Worm (Caenorhabditis elegans) whole organism, L4 larva: ENCODE data around the gene Y54G2A.77.
"Not testable (repeated sequence)": the region's sequence is repeated elsewhere in the genome, so short reads cannot be mapped to it uniquely, and the experiment has no call there.

ENCODE experiments used
- aly-2 ChIP-seq: sonication (generic microtip); optimal IDR thresholded peaks from 2 replicates; lab custom pipeline; 2018; ENCODE audit warnings: missing biosample characterization, missing genetic modification characterization
- arid-1 ChIP-seq: fragments of 200-800 bp; sonication (Bioruptor generic); conservative IDR thresholded peaks from 2 replicates; pipeline ENCODE4 v1.3.6; 2022; ENCODE audit warnings: missing genetic modification reagents, missing genetic modification characterization, missing compliant biosample characterization
- ceh-20 ChIP-seq: fragments of 200-800 bp; sonication (Bioruptor generic); IDR thresholded peaks from 2 replicates; pipeline ENCODE4 v1.3.6; 2022; ENCODE audit warnings: missing genetic modification reagents, missing genetic modification characterization, missing compliant biosample characterization
- ceh-28 ChIP-seq: fragments of 150-350 bp; optimal IDR thresholded peaks from 2 replicates; lab custom pipeline; 2014; ENCODE audit warnings: missing biosample characterization, missing genetic modification reagents, missing genetic modification characterization
- daf-19 ChIP-seq: fragments of 200-800 bp; sonication (Bioruptor generic); conservative IDR thresholded peaks from 2 replicates; pipeline ENCODE4 v1.3.6; 2022; ENCODE audit warnings: missing genetic modification characterization, missing compliant biosample characterization
- fos-1 ChIP-seq: fragments of 150-350 bp; optimal IDR thresholded peaks from 2 replicates; lab custom pipeline; 2014; ENCODE audit warnings: missing biosample characterization, missing genetic modification characterization
- gei-8 ChIP-seq: fragments of 200-800 bp; sonication (Bioruptor generic); optimal IDR thresholded peaks from 2 replicates; lab custom pipeline; 2018; ENCODE audit warnings: mild to moderate bottlenecking, missing genetic modification characterization, missing compliant biosample characterization
- lim-7 ChIP-seq: fragments of 200-800 bp; sonication (Bioruptor generic); IDR thresholded peaks from 2 replicates; pipeline ENCODE4 v1.3.6; 2022; ENCODE audit warnings: missing genetic modification characterization, missing compliant biosample characterization
- lin-15B ChIP-seq: fragments of 150-350 bp; sonication (generic microtip); optimal IDR thresholded peaks from 3 replicates; lab custom pipeline; 2014; ENCODE audit warnings: missing biosample characterization, missing genetic modification characterization
- mdl-1 ChIP-seq, 2 experiments: fragments of 150-350 bp in 1 of 2; sonication (generic microtip) in 1 of 2; optimal IDR thresholded peaks; 2 replicates each; lab custom pipeline; 2014 to 2017; ENCODE audit warnings: missing biosample characterization in 2 of 2, missing genetic modification characterization in 2 of 2
- nhr-10 ChIP-seq: fragments of 150-350 bp; optimal IDR thresholded peaks from 2 replicates; lab custom pipeline; 2014; ENCODE audit warnings: missing biosample characterization, missing genetic modification characterization
- nhr-11 ChIP-seq: fragments of 150-350 bp; optimal IDR thresholded peaks from 2 replicates; lab custom pipeline; 2014; ENCODE audit warnings: missing biosample characterization, missing genetic modification characterization
- nhr-48 ChIP-seq: sonication (generic microtip); optimal IDR thresholded peaks from 2 replicates; lab custom pipeline; 2016; ENCODE audit warnings: mild to moderate bottlenecking, missing genetic modification characterization, missing compliant biosample characterization
- unc-62 ChIP-seq, 3 experiments: fragments of 150-350 bp in 1 of 3; sonication (generic microtip); optimal IDR thresholded peaks in 2 of 3; peaks in 1 of 3; 1 replicate in 1 of 3; 2 replicates in 2 of 3; lab custom pipeline; 2014 to 2017; ENCODE audit warnings: missing biosample characterization in 3 of 3, missing genetic modification characterization in 3 of 3, missing genetic modification reagents in 3 of 3, missing genotype in 1 of 3

DNA sequence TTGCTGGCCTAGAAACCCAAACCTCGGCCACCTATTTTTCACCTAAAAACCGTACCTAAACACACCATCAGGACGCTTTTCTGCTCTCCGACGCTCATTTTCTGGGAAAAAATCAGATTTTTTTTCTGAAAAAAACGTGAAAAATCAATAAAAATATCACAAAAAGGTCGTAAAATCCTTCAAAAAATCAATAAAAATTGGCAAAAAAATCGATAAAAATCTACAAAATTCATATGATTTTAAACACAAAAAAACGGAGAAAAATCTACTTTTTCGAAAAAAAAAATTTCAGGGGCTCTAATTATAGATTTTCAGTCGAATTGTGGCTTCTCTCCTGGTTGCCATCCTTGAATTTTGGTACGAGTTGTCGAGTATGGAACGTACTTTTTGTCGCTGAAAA, 46.0 kb upstream of the Y54G2A.77 start, which contains the start of gene Y94H6A.7:
- TF ChIP-seq lin-15B; unc-62 (GFP tag; optimal IDR thresholded peaks at IDR 0.05 in 1 of 2; lab: Kevin White, UChicago); unc-62 (tag; optimal IDR thresholded peaks at IDR 0.05; lab: Kevin White, UChicago); fos-1 (tag; lab: Kevin White, UChicago); lim-7; mdl-1 (tag; optimal IDR thresholded peaks at IDR 0.05; lab: Kevin White, UChicago); arid-1; daf-19; nhr-10 (tag; lab: Kevin White, UChicago); nhr-48 (tag; lab: Kevin White, UChicago); gei-8; aly-2 (tag; lab: Kevin White, UChicago); ceh-28 (tag; lab: Kevin White, UChicago); nhr-11 (tag; lab: Kevin White, UChicago); ceh-20 (GFP tag; lab: Robert Waterston, UW): not testable (repeated sequence)
